Fruit fly (Drosophila melanogaster) whole organism, embryonic: ENCODE results near the gene Tom.

Experiments used
- CG10565 ChIP-seq: fragments of 200-800 bp; sonication (Bioruptor generic); optimal IDR thresholded peaks from 3 replicates; lab custom pipeline; 2016; ENCODE audit warnings: missing biosample characterization, mild to moderate bottlenecking, missing genetic modification characterization
- CG12744 ChIP-seq: fragments of 200-800 bp; sonication (Bioruptor generic); optimal IDR thresholded peaks from 2 replicates; lab custom pipeline; 2016; ENCODE audit warnings: missing biosample characterization, missing genetic modification characterization
- CG2199 ChIP-seq: fragments of 200-800 bp; sonication (Bioruptor generic); IDR thresholded peaks from 3 replicates; pipeline ENCODE4 v1.3.6; 2022; ENCODE audit warnings: missing biosample characterization, missing genetic modification characterization
- CG6765 ChIP-seq: fragments of 200-800 bp; sonication (Bioruptor generic); optimal IDR thresholded peaks from 3 replicates; lab custom pipeline; 2017; ENCODE audit warnings: missing biosample characterization, mild to moderate bottlenecking, missing genetic modification characterization
- Jarid2 ChIP-seq: fragments of 200-800 bp; sonication (Bioruptor generic); optimal IDR thresholded peaks from 3 replicates; lab custom pipeline; 2017; ENCODE audit warnings: mild to moderate bottlenecking, missing biosample characterization, missing genetic modification reagents, missing genetic modification characterization
- Vsx1 ChIP-seq: fragments of 200-800 bp; sonication (Bioruptor generic); optimal IDR thresholded peaks from 2 replicates; lab custom pipeline; 2017; ENCODE audit warnings: missing biosample characterization, mild to moderate bottlenecking, missing genetic modification characterization, missing genetic modification reagents
- cas ChIP-seq: fragments of 200-800 bp; sonication (Bioruptor generic); IDR thresholded peaks from 2 replicates; pipeline ENCODE4 v1.3.6; 2022; ENCODE audit warnings: missing biosample characterization, missing genetic modification characterization
- eve ChIP-seq, 2 experiments: fragments of >200 bp; optimal IDR thresholded peaks; 2 replicates each; lab custom pipeline; 2017; ENCODE audit warnings: missing biosample characterization in 2 of 2, missing genetic modification characterization in 2 of 2
- hth ChIP-seq: fragments of >200 bp; optimal IDR thresholded peaks from 2 replicates; lab custom pipeline; 2017; ENCODE audit warnings: inconsistent platforms
- oc ChIP-seq: fragments of 200-800 bp; sonication (Bioruptor generic); optimal IDR thresholded peaks from 2 replicates; lab custom pipeline; 2018; ENCODE audit warnings: missing biosample characterization, mild to moderate bottlenecking, missing genetic modification characterization, moderate library complexity
- vnd ChIP-seq: fragments of 200-800 bp; sonication (Bioruptor generic); IDR thresholded peaks from 3 replicates; pipeline ENCODE4 v1.3.6; 2022; ENCODE audit warnings: missing biosample characterization, missing genetic modification characterization; ENCODE audit not compliant: partially characterized antibody

DNA sequence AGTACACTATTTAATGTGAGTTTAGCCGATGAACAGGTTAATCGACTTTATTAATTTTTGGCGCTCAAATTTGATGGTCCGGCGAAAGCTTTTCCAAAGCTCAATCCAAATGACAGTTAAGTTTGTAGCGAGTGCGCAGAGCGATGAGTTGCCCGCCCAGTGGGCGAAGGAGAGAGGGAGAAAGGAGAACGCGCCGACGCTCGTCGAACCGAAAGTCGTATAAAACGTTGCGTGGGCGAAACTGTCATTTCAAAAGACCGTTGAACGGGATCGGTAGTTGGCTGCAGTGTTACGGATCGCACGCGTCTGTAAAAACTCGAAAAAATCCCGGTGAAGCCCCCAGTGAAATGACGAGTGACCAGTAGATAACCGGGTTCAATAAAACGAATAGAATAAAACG, 22.9 kb downstream of the Tom start, which contains the start of gene Zip71B:
- TF ChIP-seq Vsx1 (GFP tag; lab: Kevin White, UChicago), result no peak
- TF ChIP-seq CG10565 (GFP tag; lab: Kevin White, UChicago), result no peak
- no peak for TF ChIP-seq Jarid2
- TF ChIP-seq vnd, result no peak
- TF ChIP-seq CG2199 (GFP tag; lab: Robert Waterston, UW), result 0 out of 3 replicates have a peak, but pooled peaks have one; percentile 56
- no peak for TF ChIP-seq eve (GFP tag; optimal IDR thresholded peaks at IDR 0.05; lab: Kevin White, UChicago)
- no peak for TF ChIP-seq cas
- no peak for TF ChIP-seq oc (tag; lab: Kevin White, UChicago)
- TF ChIP-seq CG12744 (GFP tag; lab: Kevin White, UChicago), result no peak
- TF ChIP-seq hth (lab: Kevin White, UChicago), result no peak
- TF ChIP-seq CG6765 (GFP tag; lab: Kevin White, UChicago), result no peak
